Worm (Caenorhabditis elegans): ENCODE results near the gene M01F1.4.

The M01F1.4 gene

ce11 chrIII:3460061-3460460, 49.8 kb downstream of the M01F1.4 start, which contains the start of gene C34C12.8 (continued):
- TF ChIP-seq tag-97 (GFP tag; IDR thresholded peaks at IDR 0.05) (no peak), dmd-9 (GFP tag; IDR thresholded peaks at IDR 0.05) (peak; percentile 95), nhr-10 (tag; optimal IDR thresholded peaks at IDR 0.05) (no peak), arid-1 (GFP tag; conservative IDR thresholded peaks at IDR 0.05) (peak; percentile 88), saeg-2 (GFP tag; IDR thresholded peaks at IDR 0.05) (peak; percentile 88), skn-1 (tag; optimal IDR thresholded peaks at IDR 0.05) (no peak), Y105C5A.15 (GFP tag; IDR thresholded peaks at IDR 0.05) (no peak), ceh-82 (tag; optimal IDR thresholded peaks at IDR 0.05) (no peak), dpl-1 (GFP tag; optimal IDR thresholded peaks at IDR 0.05) (peak; percentile 97), tra-1 (GFP tag; IDR thresholded peaks at IDR 0.05) (peak; percentile 92), duxl-1 (tag; optimal IDR thresholded peaks at IDR 0.05; ENCODE audit: poor library complexity) (peak; percentile 93), attf-4 (tag; optimal IDR thresholded peaks at IDR 0.05) (no peak), spr-1 (tag; optimal IDR thresholded peaks at IDR 0.05) (peak; percentile 81), ZK546.5 (tag; optimal IDR thresholded peaks at IDR 0.05) (peak in 1 of 2 experiments; percentile 42), nhr-28 (tag; optimal IDR thresholded peaks at IDR 0.05) (peak; percentile 78), mdl-1 (tag; optimal IDR thresholded peaks at IDR 0.05) (no peak), T26A8.4 (GFP tag; IDR thresholded peaks at IDR 0.05) (peak; percentile 95), mxl-3 (GFP tag; optimal IDR thresholded peaks at IDR 0.05) (no peak), egl-43 (GFP tag; IDR thresholded peaks at IDR 0.05) (peak; percentile 84), lin-39 (tag; optimal IDR thresholded peaks at IDR 0.05) (no peak), Y75B8A.6 (GFP tag; IDR thresholded peaks at IDR 0.05) (no peak), zfp-2 (tag; optimal IDR thresholded peaks at IDR 0.05) (peak; percentile 55), cey-2 (tag; optimal IDR thresholded peaks at IDR 0.05; ENCODE audit: borderline replicate concordance, insufficient read depth) (no peak), ZK337.2 (GFP tag; IDR thresholded peaks at IDR 0.05) (peak; percentile 67; the same call in 1 of the 2 replicates), lin-38 (GFP tag; IDR thresholded peaks at IDR 0.05) (peak; percentile 98), zfp-3 (GFP tag; conservative IDR thresholded peaks at IDR 0.05) (peak; percentile 93), lir-3 (tag; optimal IDR thresholded peaks at IDR 0.05) (peak; percentile 65), jun-1 (tag; optimal IDR thresholded peaks at IDR 0.05) (peak; percentile 86), nhr-42 (GFP tag; IDR thresholded peaks at IDR 0.05) (peak; percentile 92), fkh-10 (GFP tag; optimal IDR thresholded peaks at IDR 0.05) (peak; percentile 84), fos-1 (tag; optimal IDR thresholded peaks at IDR 0.05) (no peak), ceh-32 (tag; optimal IDR thresholded peaks at IDR 0.05; ENCODE audit: poor library complexity) (no peak), nhr-237 (tag; optimal IDR thresholded peaks at IDR 0.05) (no peak), sdz-12 (GFP tag; optimal IDR thresholded peaks at IDR 0.05) (no peak), mep-1 (tag; optimal IDR thresholded peaks at IDR 0.05) (peak; percentile 94), R02D3.7 (tag; optimal IDR thresholded peaks at IDR 0.05) (no peak), nhr-41 (GFP tag; IDR thresholded peaks at IDR 0.05) (no peak), ceh-28 (tag; optimal IDR thresholded peaks at IDR 0.05) (no peak), aly-2 (tag; optimal IDR thresholded peaks at IDR 0.05) (no peak), nhr-48 (tag; optimal IDR thresholded peaks at IDR 0.05) (peak; percentile 81), ctbp-1 (GFP tag; IDR thresholded peaks at IDR 0.05) (peak; percentile 88), dve-1 (tag; optimal IDR thresholded peaks at IDR 0.05; ENCODE audit: insufficient read depth) (peak; percentile 97), vab-7 (GFP tag; IDR thresholded peaks at IDR 0.05) (peak; percentile 45; the same call in 1 of the 2 replicates), rbr-2 (tag; optimal IDR thresholded peaks at IDR 0.05) (peak; percentile 91), snpc-4 (tag; optimal IDR thresholded peaks at IDR 0.05) (no peak), ces-1 (GFP tag; optimal IDR thresholded peaks at IDR 0.05) (no peak), zag-1 (tag; optimal IDR thresholded peaks at IDR 0.05) (peak; percentile 76), nhr-6 (tag; optimal IDR thresholded peaks at IDR 0.05) (peak; percentile 94), dmd-8 (GFP tag; IDR thresholded peaks at IDR 0.05) (peak; percentile 35; the same call in 1 of the 2 replicates), spr-3 (GFP tag; optimal IDR thresholded peaks at IDR 0.05) (peak; percentile 83), ceh-62 (tag; optimal IDR thresholded peaks at IDR 0.05) (no peak), pqm-1 (tag; optimal IDR thresholded peaks at IDR 0.05) (no peak), zip-11 (GFP tag; IDR thresholded peaks at IDR 0.05) (no peak)
